Fruit fly (Drosophila melanogaster) whole organism, adult: ENCODE measurements around the gene tho2.

Experiments used
- CG11617 ChIP-seq: fragments of 200-800 bp; sonication (Bioruptor generic); optimal IDR thresholded peaks from 2 replicates; lab custom pipeline; 2017; ENCODE audit warnings: mild to moderate bottlenecking, missing biosample characterization, missing genetic modification reagents, missing genetic modification characterization
- CG12768 ChIP-seq: fragments of 200-800 bp; sonication (Bioruptor generic); optimal IDR thresholded peaks from 2 replicates; lab custom pipeline; 2017; ENCODE audit warnings: missing biosample characterization, missing genetic modification characterization, mild to moderate bottlenecking, moderate library complexity, missing genetic modification reagents
- CG14711 ChIP-seq: fragments of 200-800 bp; sonication (Bioruptor generic); optimal IDR thresholded peaks from 2 replicates; lab custom pipeline; 2018; ENCODE audit warnings: missing biosample characterization, mild to moderate bottlenecking, missing genetic modification characterization, moderate library complexity
- CG1620 ChIP-seq: fragments of 200-800 bp; sonication (Bioruptor generic); optimal IDR thresholded peaks from 2 replicates; lab custom pipeline; 2016; ENCODE audit warnings: missing biosample characterization, missing genetic modification characterization
- CG33017 ChIP-seq: fragments of 200-800 bp; sonication (Bioruptor generic); optimal IDR thresholded peaks from 2 replicates; lab custom pipeline; 2018; ENCODE audit warnings: missing biosample characterization, mild to moderate bottlenecking, missing genetic modification characterization, moderate library complexity
- CG5204 ChIP-seq: fragments of 200-800 bp; sonication (Bioruptor generic); optimal IDR thresholded peaks from 2 replicates; lab custom pipeline; 2016; ENCODE audit warnings: missing biosample characterization, missing genetic modification characterization
- CG7045 ChIP-seq: fragments of 200-800 bp; sonication (Bioruptor generic); optimal IDR thresholded peaks from 2 replicates; lab custom pipeline; 2017; ENCODE audit warnings: missing biosample characterization, mild to moderate bottlenecking, missing genetic modification characterization
- CG7101 ChIP-seq: fragments of 200-800 bp; sonication (Bioruptor generic); optimal IDR thresholded peaks from 2 replicates; lab custom pipeline; 2018; ENCODE audit warnings: missing biosample characterization, mild to moderate bottlenecking, missing genetic modification characterization, moderate library complexity
- Clk ChIP-seq: fragments of 200-800 bp; sonication (Bioruptor generic); optimal IDR thresholded peaks from 2 replicates; lab custom pipeline; 2017; ENCODE audit warnings: missing biosample characterization, missing genetic modification characterization
- Crg-1 ChIP-seq: fragments of 200-800 bp; sonication (Bioruptor generic); optimal IDR thresholded peaks from 2 replicates; lab custom pipeline; 2016; ENCODE audit warnings: missing biosample characterization, missing genetic modification characterization
- Hr96 ChIP-seq: fragments of 200-800 bp; sonication (Bioruptor generic); optimal IDR thresholded peaks from 2 replicates; lab custom pipeline; 2016; ENCODE audit warnings: missing biosample characterization, missing genetic modification characterization
- Mnt ChIP-seq: fragments of 200-800 bp; sonication (Bioruptor generic); optimal IDR thresholded peaks from 2 replicates; lab custom pipeline; 2016; ENCODE audit warnings: missing biosample characterization, mild to moderate bottlenecking, missing genetic modification characterization
- bab1 ChIP-seq: fragments of 200-800 bp; sonication (Bioruptor generic); optimal IDR thresholded peaks from 3 replicates; lab custom pipeline; 2019; ENCODE audit warnings: missing biosample characterization, mild to moderate bottlenecking, missing genetic modification characterization, moderate library complexity
- cic ChIP-seq: fragments of 200-800 bp; sonication (Bioruptor generic); optimal IDR thresholded peaks from 2 replicates; lab custom pipeline; 2017; ENCODE audit warnings: missing biosample characterization, mild to moderate bottlenecking, missing genetic modification characterization, moderate library complexity
- cnc ChIP-seq, 2 experiments: fragments of >200 bp; optimal IDR thresholded peaks; 2 replicates each; lab custom pipeline; 2017
- kay ChIP-seq: fragments of 200-800 bp; sonication (Bioruptor generic); peaks from one replicate; lab custom pipeline; 2016; ENCODE audit warnings: missing biosample characterization, missing genetic modification characterization, borderline replicate concordance
- ovo ChIP-seq: fragments of 200-800 bp; sonication (Bioruptor generic); optimal IDR thresholded peaks from 2 replicates; lab custom pipeline; 2016; ENCODE audit warnings: missing biosample characterization, missing genetic modification characterization
- pad ChIP-seq: fragments of 200-800 bp; sonication (Bioruptor generic); optimal IDR thresholded peaks from 3 replicates; lab custom pipeline; 2017; ENCODE audit warnings: missing biosample characterization, missing genetic modification characterization, mild to moderate bottlenecking, moderate library complexity, missing genetic modification reagents
- tj ChIP-seq: fragments of 200-800 bp; sonication (Bioruptor generic); optimal IDR thresholded peaks from 3 replicates; lab custom pipeline; 2017; ENCODE audit warnings: missing biosample characterization, mild to moderate bottlenecking, missing genetic modification characterization, moderate library complexity
- toe ChIP-seq: fragments of 200-800 bp; sonication (Bioruptor generic); optimal IDR thresholded peaks from 2 replicates; lab custom pipeline; 2016; ENCODE audit warnings: missing biosample characterization, missing genetic modification characterization

Gene tho2

dm6 chr2L:2130157-2130987 is 14.6 kb downstream of the tho2 start, which contains the start of gene Glyp:
Glyp (plus strand) TSS chr2L:2130813.
- no peak for TF ChIP-seq cnc (optimal IDR thresholded peaks at IDR 0.05; lab: Kevin White, UChicago)
- TF ChIP-seq toe (GFP tag; lab: Kevin White, UChicago): peak; percentile 92
- TF ChIP-seq CG12768 (GFP tag; lab: Kevin White, UChicago): peak; percentile 99
- TF ChIP-seq tj (GFP tag; lab: Kevin White, UChicago): peak; percentile 100
- peak; percentile 97 for TF ChIP-seq CG14711
- peak; percentile 90 for TF ChIP-seq CG1620 (GFP tag; lab: Kevin White, UChicago)
- peak; percentile 98 for TF ChIP-seq bab1 (GFP tag; lab: Kevin White, UChicago)
- peak; percentile 96 for TF ChIP-seq ovo (GFP tag; lab: Kevin White, UChicago)
- peak; percentile 95 for TF ChIP-seq Mnt (GFP tag; lab: Kevin White, UChicago)
- peak; percentile 97 for TF ChIP-seq kay (GFP tag; lab: Kevin White, UChicago)
- peak; percentile 81 for TF ChIP-seq Hr96 (GFP tag; lab: Kevin White, UChicago)
- TF ChIP-seq CG11617 (GFP tag; lab: Kevin White, UChicago): peak; percentile 99
- peak; percentile 96 for TF ChIP-seq Crg-1 (GFP tag; lab: Kevin White, UChicago)
- peak; percentile 95 for TF ChIP-seq CG5204 (GFP tag; lab: Kevin White, UChicago)
- TF ChIP-seq pad (GFP tag; lab: Kevin White, UChicago): peak; percentile 97
- TF ChIP-seq CG7045 (GFP tag; lab: Kevin White, UChicago): peak; percentile 99
- TF ChIP-seq CG7101 (tag; lab: Kevin White, UChicago): peak; percentile 99
- TF ChIP-seq cic (GFP tag; lab: Kevin White, UChicago): peak; percentile 98
- peak; percentile 96 for TF ChIP-seq Clk (GFP tag; lab: Kevin White, UChicago)
- peak; percentile 99 for TF ChIP-seq CG33017 (tag; lab: Kevin White, UChicago)

dm6 chr2L:2129137-2129536 is 15.8 kb downstream of the tho2 start, which contains the start of gene CG4259:
CG4259 (minus strand) TSS chr2L:2129237.
- TF ChIP-seq kay (GFP tag; lab: Kevin White, UChicago) (no peak), CG7101 (tag; lab: Kevin White, UChicago) (no peak), CG12768 (GFP tag; lab: Kevin White, UChicago) (no peak)

- TF ChIP-seq bab1 (GFP tag; lab: Kevin White, UChicago): no peak
- peak; percentile 72 for TF ChIP-seq pad (GFP tag; lab: Kevin White, UChicago)
- TF ChIP-seq toe (GFP tag; lab: Kevin White, UChicago): no peak
- TF ChIP-seq ovo (GFP tag; lab: Kevin White, UChicago): no peak
These were observed 34.6 kb downstream of the tho2 start for dm6 chr2L:2110350-2110888.

dm6 chr2L:2109746-2110145 is 35.2 kb downstream of the tho2 start, which contains the start of gene dpr3:
dpr3 (minus strand) TSS chr2L:2109878.
- TF ChIP-seq pad (GFP tag; lab: Kevin White, UChicago) (peak; percentile 22), CG7101 (tag; lab: Kevin White, UChicago) (no peak)

dm6 chr2L:2090235-2090634 is 54.8 kb downstream of the tho2 start:
- TF ChIP-seq CG12768 (GFP tag; lab: Kevin White, UChicago) (no peak), CG7101 (tag; lab: Kevin White, UChicago) (no peak), Mnt (GFP tag; lab: Kevin White, UChicago) (no peak), CG14711 (no peak), CG7045 (GFP tag; lab: Kevin White, UChicago) (no peak), Clk (GFP tag; lab: Kevin White, UChicago) (no peak), CG5204 (GFP tag; lab: Kevin White, UChicago) (no peak), kay (GFP tag; lab: Kevin White, UChicago) (no peak), ovo (GFP tag; lab: Kevin White, UChicago) (no peak), Hr96 (GFP tag; lab: Kevin White, UChicago) (no peak)
